Worm (Caenorhabditis elegans): ENCODE measurements around the gene rpn-13.

DNA sequence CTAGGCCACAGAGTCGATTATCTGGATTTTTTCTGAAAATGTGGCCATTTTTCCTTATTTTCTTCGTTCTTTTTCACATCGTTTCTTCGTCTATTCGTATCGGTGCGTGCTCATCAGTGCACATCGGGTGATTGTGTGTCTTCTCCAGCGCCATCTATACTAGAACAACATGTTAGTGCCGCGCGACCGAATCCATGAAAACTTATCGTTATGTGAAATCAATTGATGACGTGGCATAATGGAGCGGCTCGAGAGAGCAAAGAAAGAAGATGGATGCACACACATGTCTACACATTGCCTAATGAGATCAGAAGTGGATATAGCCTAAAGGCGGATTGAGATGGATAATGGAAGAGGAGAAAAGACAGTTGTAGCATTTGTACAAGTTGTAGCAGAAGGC is 29.5 kb downstream of the rpn-13 start:
- TF ChIP-seq flt-1 (GFP tag; IDR thresholded peaks at IDR 0.05) (no peak), ref-1 (GFP tag; conservative IDR thresholded peaks at IDR 0.05) (no peak), tab-1 (GFP tag; IDR thresholded peaks at IDR 0.05) (no peak), T22C8.4 (GFP tag; IDR thresholded peaks at IDR 0.05) (no peak)

Data from whole organism, midembryonic.